Worm (Caenorhabditis elegans): Measurements from ENCODE around the gene ins-11.

Gene ins-11

ce11 chrII:5554317-5554716 is 2.2 kb upstream of the ins-11 start, which contains the start of gene ins-12:
TSS of gene ins-12 (plus strand) at chrII:5554617.
- TF ChIP-seq unc-39 (tag; optimal IDR thresholded peaks at IDR 0.05) (no peak), ceh-9 (tag; optimal IDR thresholded peaks at IDR 0.05) (no peak), nhr-23 (tag; optimal IDR thresholded peaks at IDR 0.05) (no peak), nhr-237 (tag; optimal IDR thresholded peaks at IDR 0.05) (no peak)

ce11 chrII:5554788-5555187 is 1.7 kb upstream of the ins-11 start:
- TF ChIP-seq nhr-76 (tag; optimal IDR thresholded peaks at IDR 0.05) (no peak), pqm-1 (tag; optimal IDR thresholded peaks at IDR 0.05) (peak; percentile 24), nhr-77 (tag; optimal IDR thresholded peaks at IDR 0.05) (no peak), ZK546.5 (tag; optimal IDR thresholded peaks at IDR 0.05) (no peak), elt-2 (tag; optimal IDR thresholded peaks at IDR 0.05) (peak; percentile 33), aly-2 (tag; optimal IDR thresholded peaks at IDR 0.05) (no peak), nhr-237 (tag; optimal IDR thresholded peaks at IDR 0.05) (no peak), ceh-9 (tag; optimal IDR thresholded peaks at IDR 0.05) (no peak), nhr-67 (tag; optimal IDR thresholded peaks at IDR 0.05) (no peak), lin-39 (tag; optimal IDR thresholded peaks at IDR 0.05) (no peak)

ce11 chrII:5555522-5555921 is 1.0 kb upstream of the ins-11 start:
- TF ChIP-seq elt-2 (tag; optimal IDR thresholded peaks at IDR 0.05) (peak; percentile 72), ama-1 (optimal IDR thresholded peaks at IDR 0.05) (no peak)

DNA sequence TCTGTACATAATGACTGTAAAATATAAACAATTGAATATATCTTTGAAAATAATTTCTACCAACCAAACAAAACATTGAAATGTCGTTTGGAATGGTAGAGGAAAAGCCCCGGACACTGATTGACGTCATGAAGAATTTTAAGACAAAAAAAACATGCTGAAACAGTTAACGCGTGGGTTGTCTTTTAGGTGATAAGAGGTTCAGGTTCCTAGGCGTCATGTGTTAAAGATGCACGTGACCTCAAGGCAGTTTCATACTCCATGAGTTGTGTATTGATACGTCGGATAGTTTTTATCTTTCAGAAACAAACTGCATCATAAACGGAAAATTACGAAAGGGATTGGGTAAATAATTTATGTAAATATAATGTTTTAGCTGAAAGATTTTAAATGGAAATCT is 603 bp downstream of the ins-11 start:
- TF ChIP-seq ztf-11 (tag; optimal IDR thresholded peaks at IDR 0.05), result no peak
- no peak for TF ChIP-seq nhr-237 (tag; optimal IDR thresholded peaks at IDR 0.05)
- no peak for TF ChIP-seq mml-1 (tag; optimal IDR thresholded peaks at IDR 0.05)
- TF ChIP-seq ama-1 (optimal IDR thresholded peaks at IDR 0.05), result no peak
- peak; percentile 95 for TF ChIP-seq elt-2 (tag; optimal IDR thresholded peaks at IDR 0.05)
- TF ChIP-seq snpc-4 (tag; optimal IDR thresholded peaks at IDR 0.05), result no peak
- no peak for TF ChIP-seq ceh-16 (tag; optimal IDR thresholded peaks at IDR 0.05)
- TF ChIP-seq lin-39 (tag; optimal IDR thresholded peaks at IDR 0.05), result no peak
- no peak for TF ChIP-seq nhr-11 (tag; optimal IDR thresholded peaks at IDR 0.05)
- TF ChIP-seq tbx-2 (tag; optimal IDR thresholded peaks at IDR 0.05), result no peak
- no peak for TF ChIP-seq ceh-28 (tag; optimal IDR thresholded peaks at IDR 0.05)
- TF ChIP-seq fkh-2 (tag; optimal IDR thresholded peaks at IDR 0.05), result no peak
- peak; percentile 76 for TF ChIP-seq pqm-1 (tag; optimal IDR thresholded peaks at IDR 0.05)
- no peak for TF ChIP-seq skn-1 (tag; optimal IDR thresholded peaks at IDR 0.05)
- no peak for TF ChIP-seq ceh-82 (tag; optimal IDR thresholded peaks at IDR 0.05)
- no peak for TF ChIP-seq fos-1 (tag; optimal IDR thresholded peaks at IDR 0.05)
- no peak for TF ChIP-seq ZK546.5 (tag; optimal IDR thresholded peaks at IDR 0.05)

DNA sequence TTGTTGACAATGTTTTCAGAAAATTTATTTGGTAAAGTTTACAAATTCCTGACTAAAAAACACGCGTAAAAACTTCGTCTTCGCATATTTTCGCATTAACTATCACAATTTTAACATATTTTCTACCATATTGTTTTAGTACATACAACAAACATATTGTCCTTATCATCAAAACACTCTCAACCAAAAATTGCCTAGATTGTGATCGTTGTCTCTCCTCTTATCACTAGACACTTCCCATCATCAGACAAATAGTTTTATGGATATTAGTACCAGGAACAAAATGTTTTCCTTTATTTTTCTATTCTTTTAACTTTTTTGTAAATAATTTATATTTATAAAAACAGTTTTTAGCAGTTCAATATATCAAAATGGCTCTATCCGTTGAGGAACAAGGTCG is 4.9 kb downstream of the ins-11 start, which contains the start of gene C17C3.3:
Gene C17C3.3 (plus strand): TSS at position 346 of the 400 bp plus-strand sequence.
- TF ChIP-seq snpc-4 (tag; optimal IDR thresholded peaks at IDR 0.05), result no peak
- no peak for TF ChIP-seq aly-2 (tag; optimal IDR thresholded peaks at IDR 0.05)
- peak; percentile 46 for TF ChIP-seq pha-4 (tag; optimal IDR thresholded peaks at IDR 0.05)
- TF ChIP-seq egl-5 (tag; optimal IDR thresholded peaks at IDR 0.05), result no peak
- TF ChIP-seq lin-39 (tag; optimal IDR thresholded peaks at IDR 0.05), result no peak
- TF ChIP-seq unc-62 (GFP tag; optimal IDR thresholded peaks at IDR 0.05), result no peak
- no peak for TF ChIP-seq nhr-23 (tag; optimal IDR thresholded peaks at IDR 0.05)
- TF ChIP-seq egl-27 (tag; optimal IDR thresholded peaks at IDR 0.05), result no peak
- TF ChIP-seq elt-2 (tag; optimal IDR thresholded peaks at IDR 0.05), result peak; percentile 88
- no peak for TF ChIP-seq fkh-2 (tag; optimal IDR thresholded peaks at IDR 0.05)
- no peak for TF ChIP-seq nhr-76 (tag; optimal IDR thresholded peaks at IDR 0.05)
- no peak for TF ChIP-seq unc-39 (tag; optimal IDR thresholded peaks at IDR 0.05)
- no peak for TF ChIP-seq ceh-82 (tag; optimal IDR thresholded peaks at IDR 0.05)
- no peak for TF ChIP-seq fos-1 (tag; optimal IDR thresholded peaks at IDR 0.05)
- no peak for TF ChIP-seq zag-1 (tag; optimal IDR thresholded peaks at IDR 0.05)
- TF ChIP-seq nhr-67 (tag; optimal IDR thresholded peaks at IDR 0.05), result no peak
- no peak for TF ChIP-seq elt-3 (tag; optimal IDR thresholded peaks at IDR 0.05)
- no peak for TF ChIP-seq eor-1 (tag; optimal IDR thresholded peaks at IDR 0.05)
- no peak for TF ChIP-seq nhr-28 (tag; optimal IDR thresholded peaks at IDR 0.05)
- peak; percentile 67 for TF ChIP-seq pqm-1 (tag; optimal IDR thresholded peaks at IDR 0.05)
- no peak for TF ChIP-seq mdl-1 (tag; optimal IDR thresholded peaks at IDR 0.05)
- no peak for TF ChIP-seq nhr-25 (tag; optimal IDR thresholded peaks at IDR 0.05)
- no peak for TF ChIP-seq ama-1 (optimal IDR thresholded peaks at IDR 0.05)
